Fruit fly (Drosophila melanogaster): ENCODE measurements around the gene CG11693.

Gene CG11693

DNA sequence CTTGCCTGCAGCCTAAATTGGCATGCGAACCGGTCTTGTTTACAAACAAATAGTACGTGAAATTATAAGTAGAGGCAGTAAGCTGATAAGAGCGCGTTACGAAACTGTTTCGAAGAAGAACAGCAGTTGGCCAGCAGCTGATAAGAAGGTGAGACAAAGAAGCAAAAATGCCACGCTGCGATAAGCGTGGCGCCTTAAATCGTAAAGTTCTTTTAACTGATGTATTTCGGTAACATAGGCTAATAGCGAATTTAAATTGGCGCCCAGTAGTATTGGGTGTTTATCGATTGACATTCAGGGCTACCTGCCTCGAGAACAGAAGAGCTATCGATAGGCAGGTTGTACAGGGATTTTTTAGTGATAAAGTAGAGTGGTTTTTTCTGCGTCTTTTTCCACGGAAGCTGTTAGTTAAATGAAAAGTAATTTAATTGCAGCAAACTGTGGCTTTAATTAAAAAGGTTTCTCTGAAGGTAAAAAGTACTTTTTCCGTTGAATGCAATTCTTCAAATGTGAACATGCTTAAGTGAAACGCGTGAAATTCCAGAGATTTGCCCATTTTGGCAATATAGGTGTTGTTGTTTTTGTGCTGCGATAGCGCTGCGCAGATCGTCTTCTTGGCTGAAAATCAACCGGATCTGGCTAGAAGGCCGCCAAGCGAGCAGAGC lies 46.2 kb upstream of the CG11693 start, which contains the start of gene stck (continued):
- no peak for TF ChIP-seq CG30431 (GFP tag; optimal IDR thresholded peaks at IDR 0.05)
- no peak for TF ChIP-seq CG32532 (GFP tag; IDR thresholded peaks at IDR 0.05)
- peak; percentile 7 for TF ChIP-seq pho (GFP tag; optimal IDR thresholded peaks at IDR 0.05)
- no peak for TF ChIP-seq ac (GFP tag; optimal IDR thresholded peaks at IDR 0.05)
- no peak for TF ChIP-seq fd102C (GFP tag; optimal IDR thresholded peaks at IDR 0.05)
- peak; percentile 14 for TF ChIP-seq HmgZ (tag; optimal IDR thresholded peaks at IDR 0.05)
- 0 out of 3 replicates have a peak, but pooled peaks have one; percentile 26 for TF ChIP-seq Doc3 (GFP tag; IDR thresholded peaks at IDR 0.05; ENCODE audit: partially characterized antibody)
- peak; percentile 39 for TF ChIP-seq CG10543 (GFP tag; optimal IDR thresholded peaks at IDR 0.05)
- TF ChIP-seq tx (GFP tag; optimal IDR thresholded peaks at IDR 0.05) = no peak
- no peak for TF ChIP-seq CG4282 (GFP tag; optimal IDR thresholded peaks at IDR 0.05)
- peak; percentile 25 for TF ChIP-seq schlank (tag; optimal IDR thresholded peaks at IDR 0.05)
- TF ChIP-seq hkb (optimal IDR thresholded peaks at IDR 0.05) = peak; percentile 63
- no peak for TF ChIP-seq hkb (GFP tag; IDR thresholded peaks at IDR 0.05)
- peak; percentile 96 for TF ChIP-seq CG7928 (GFP tag; optimal IDR thresholded peaks at IDR 0.05)
- TF ChIP-seq HLH4C (GFP tag; IDR thresholded peaks at IDR 0.05; ENCODE audit: partially characterized antibody) = peak; percentile 76
- peak in 1 of 3 experiments; percentile 16 for TF ChIP-seq Stat92E (GFP tag; optimal IDR thresholded peaks at IDR 0.05)
- TF ChIP-seq Vsx1 (GFP tag; optimal IDR thresholded peaks at IDR 0.05) = peak; percentile 8
- TF ChIP-seq CG8290 (GFP tag; optimal IDR thresholded peaks at IDR 0.05) = no peak
- TF ChIP-seq CG8290 (tag; optimal IDR thresholded peaks at IDR 0.05) = peak in 1 of 2 experiments; percentile 27
- no peak for TF ChIP-seq eyg (GFP tag; optimal IDR thresholded peaks at IDR 0.05)
- peak; percentile 26 for TF ChIP-seq fu2 (GFP tag; optimal IDR thresholded peaks at IDR 0.05)
- TF ChIP-seq bbx (GFP tag; IDR thresholded peaks at IDR 0.05; ENCODE audit: partially characterized antibody) = peak; percentile 64
- peak; percentile 22 for TF ChIP-seq trem (tag; optimal IDR thresholded peaks at IDR 0.05)
- TF ChIP-seq CG34224 (GFP tag; IDR thresholded peaks at IDR 0.05; ENCODE audit: partially characterized antibody) = peak; percentile 61
- no peak for TF ChIP-seq CG6654 (GFP tag; optimal IDR thresholded peaks at IDR 0.05)
- peak; percentile 87 for TF ChIP-seq CG2116 (GFP tag; optimal IDR thresholded peaks at IDR 0.05)
- no peak for TF ChIP-seq psq (GFP tag; optimal IDR thresholded peaks at IDR 0.05)
- TF ChIP-seq CG14441 (GFP tag; IDR thresholded peaks at IDR 0.05) = no peak
- no peak for TF ChIP-seq Atf-2 (GFP tag; optimal IDR thresholded peaks at IDR 0.05)
- peak; percentile 71; the same call in 1 of the 2 replicates for TF ChIP-seq amos (GFP tag; IDR thresholded peaks at IDR 0.05; ENCODE audit: partially characterized antibody)
- peak; percentile 31 for TF ChIP-seq stwl (tag; optimal IDR thresholded peaks at IDR 0.05)
- TF ChIP-seq inv (GFP tag; IDR thresholded peaks at IDR 0.05; ENCODE audit: partially characterized antibody) = peak; percentile 50; the same call in 1 of the 2 replicates
- TF ChIP-seq GATAe (GFP tag; conservative IDR thresholded peaks at IDR 0.05) = peak; percentile 51; the same call in 1 of the 2 replicates
- peak; percentile 50; the same call in 2 of the 4 replicates for TF ChIP-seq Dll (GFP tag; IDR thresholded peaks at IDR 0.05; ENCODE audit: partially characterized antibody)
- TF ChIP-seq vnd (GFP tag; IDR thresholded peaks at IDR 0.05; ENCODE audit: partially characterized antibody) = peak; percentile 62; the same call in 2 of the 3 replicates
- TF ChIP-seq CG15514 (GFP tag; optimal IDR thresholded peaks at IDR 0.05) = peak; percentile 48
- no peak for TF ChIP-seq CG6272 (GFP tag; IDR thresholded peaks at IDR 0.05)
- TF ChIP-seq hbn (GFP tag; IDR thresholded peaks at IDR 0.05; ENCODE audit: partially characterized antibody) = 0 out of 2 replicates have a peak, but pooled peaks have one; percentile 45
- peak; percentile 98 for TF ChIP-seq Dref (GFP tag; IDR thresholded peaks at IDR 0.05)
- peak; percentile 54; the same call in 2 of the 3 replicates for TF ChIP-seq row (GFP tag; IDR thresholded peaks at IDR 0.05)
- no peak for TF ChIP-seq CG11696 (GFP tag; IDR thresholded peaks at IDR 0.05)
- peak; percentile 7 for TF ChIP-seq CG2712 (tag; optimal IDR thresholded peaks at IDR 0.05)
- peak; percentile 71; the same call in 1 of the 2 replicates for TF ChIP-seq CG13287 (GFP tag; IDR thresholded peaks at IDR 0.05; ENCODE audit: partially characterized antibody)
- TF ChIP-seq gro (GFP tag; optimal IDR thresholded peaks at IDR 0.05) = peak; percentile 30
- no peak for TF ChIP-seq Asciz (GFP tag; optimal IDR thresholded peaks at IDR 0.05)
- TF ChIP-seq MBD-R2 (GFP tag; IDR thresholded peaks at IDR 0.05) = 0 out of 2 replicates have a peak, but pooled peaks have one; percentile 19
- no peak for TF ChIP-seq peb (GFP tag; IDR thresholded peaks at IDR 0.05)
- TF ChIP-seq HLH3B (GFP tag; IDR thresholded peaks at IDR 0.05) = no peak

Measured in whole organism, embryonic.